Fruit fly (Drosophila melanogaster) whole organism, prepupa: Measurements from ENCODE around the gene CG42538.

Experiments used
- CG11902 ChIP-seq: fragments of 200-800 bp; sonication (Bioruptor generic); optimal IDR thresholded peaks from 3 replicates; lab custom pipeline; 2016; ENCODE audit warnings: missing biosample characterization, missing genetic modification characterization
- CG34406 ChIP-seq: fragments of 200-800 bp; sonication (Bioruptor generic); optimal IDR thresholded peaks from 3 replicates; lab custom pipeline; 2016; ENCODE audit warnings: missing biosample characterization, missing genetic modification characterization
- Eip78C ChIP-seq: fragments of 200-800 bp; sonication (Bioruptor generic); peaks from one replicate; lab custom pipeline; 2016; ENCODE audit warnings: missing biosample characterization, missing genetic modification characterization
- Hr4 ChIP-seq: fragments of 200-800 bp; sonication (Bioruptor generic); optimal IDR thresholded peaks from 3 replicates; lab custom pipeline; 2016; ENCODE audit warnings: missing biosample characterization, missing genetic modification characterization
- Lpt ChIP-seq: fragments of 200-800 bp; sonication (Bioruptor generic); optimal IDR thresholded peaks from 3 replicates; lab custom pipeline; 2016; ENCODE audit warnings: missing biosample characterization, missing genetic modification characterization
- Met ChIP-seq: fragments of 200-800 bp; sonication (Bioruptor generic); optimal IDR thresholded peaks from 3 replicates; lab custom pipeline; 2016; ENCODE audit warnings: missing biosample characterization, missing genetic modification characterization
- cyc ChIP-seq: fragments of 200-800 bp; sonication (Bioruptor generic); optimal IDR thresholded peaks from 3 replicates; lab custom pipeline; 2016; ENCODE audit warnings: missing biosample characterization, missing genetic modification characterization

DNA sequence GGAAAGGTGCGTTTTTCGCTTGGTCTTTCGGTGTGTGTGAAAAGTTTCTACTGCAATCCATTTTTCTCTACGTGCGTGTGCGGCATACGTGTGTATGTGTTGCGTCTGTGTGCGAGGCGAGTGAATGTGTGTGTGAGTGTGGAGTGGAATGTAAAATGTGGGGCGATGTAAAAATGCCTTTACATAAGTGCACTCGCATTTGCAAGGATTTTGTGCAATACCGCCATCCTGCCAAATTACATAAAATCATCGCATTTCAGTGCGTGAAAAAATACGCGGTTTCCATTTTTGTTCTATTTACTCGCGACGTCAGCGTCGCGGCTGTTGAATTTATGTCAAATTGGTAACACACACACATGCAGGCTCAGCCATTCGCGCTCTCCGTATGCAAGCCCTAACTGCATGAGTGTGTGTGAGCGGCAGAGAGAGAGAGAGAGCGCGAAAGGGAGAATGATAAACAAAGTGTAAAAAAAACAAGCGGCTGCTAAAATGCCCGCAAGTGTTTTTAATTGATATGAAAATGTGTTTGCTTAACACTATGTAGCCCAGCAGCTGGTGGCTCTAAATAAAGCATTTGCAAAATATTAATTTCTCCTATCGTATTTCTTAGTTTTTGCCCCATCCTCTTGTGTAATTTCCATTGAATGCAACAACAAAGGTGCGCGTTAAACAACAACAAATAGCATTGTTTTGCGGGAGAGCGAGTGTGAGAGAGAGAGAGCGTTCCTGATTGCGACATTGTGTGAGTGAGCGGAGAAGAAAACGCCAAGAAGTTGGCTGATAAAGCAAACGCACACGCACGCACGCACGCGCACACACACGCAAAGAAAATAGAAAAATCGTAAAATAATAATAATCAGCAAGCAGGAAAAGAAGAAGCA is 18.1 kb downstream of the CG42538 start:
- TF ChIP-seq Hr4 (no peak), Eip78C (peak; percentile 28), Lpt (GFP tag; lab: Kevin White, UChicago) (no peak), CG34406 (GFP tag; lab: Kevin White, UChicago) (no peak), cyc (no peak), Met (GFP tag; lab: Kevin White, UChicago) (no peak), CG11902 (GFP tag; lab: Kevin White, UChicago) (no peak)
